Worm (Caenorhabditis elegans) whole organism, mixed stage, embryonic: ENCODE data around the gene sru-6.

Source experiments
- blmp-1 ChIP-seq: fragments of 150-350 bp; optimal IDR thresholded peaks from 2 replicates; lab custom pipeline; 2014; ENCODE audit warnings: missing biosample characterization, missing genetic modification characterization
- nhr-237 ChIP-seq: fragments of 150-350 bp; optimal IDR thresholded peaks from 2 replicates; lab custom pipeline; 2014; ENCODE audit warnings: missing biosample characterization, missing genetic modification characterization
- snpc-4 ChIP-seq: fragments of 150-350 bp; optimal IDR thresholded peaks from 2 replicates; lab custom pipeline; 2014; ENCODE audit warnings: missing biosample characterization, missing genetic modification characterization
- unc-120 ChIP-seq: sonication (generic microtip); optimal IDR thresholded peaks from 2 replicates; lab custom pipeline; 2017; ENCODE audit warnings: missing genetic modification characterization, missing compliant biosample characterization; ENCODE audit not compliant: poor library complexity, severe bottlenecking
- unc-39 ChIP-seq: fragments of 150-350 bp; optimal IDR thresholded peaks from 2 replicates; lab custom pipeline; 2014; ENCODE audit warnings: missing biosample characterization, missing genetic modification characterization

DNA sequence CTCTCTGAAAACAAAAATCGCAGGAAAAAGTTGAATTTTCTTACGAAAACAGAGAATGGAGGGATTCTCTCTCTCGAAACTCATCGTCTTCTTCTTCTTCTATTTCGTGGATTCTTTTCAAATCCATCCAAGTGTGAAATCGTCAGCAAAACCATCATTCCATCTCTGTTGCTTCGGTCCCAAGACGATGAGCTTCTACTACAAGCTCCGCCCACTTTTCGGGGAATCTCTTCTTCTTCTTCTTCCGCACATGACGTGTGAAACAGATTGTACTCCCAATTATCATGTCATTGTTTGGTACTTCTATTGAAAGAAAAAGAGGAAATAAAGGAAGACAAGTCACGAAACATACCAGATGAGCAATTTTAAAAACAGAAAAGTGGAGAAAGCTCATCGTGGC is 32.7 kb downstream of the sru-6 start:
- TF ChIP-seq snpc-4 (no peak), unc-120 (tag; lab: Kevin White, UChicago) (no peak), blmp-1 (tag; lab: Kevin White, UChicago) (no peak), nhr-237 (no peak), unc-39 (tag; lab: Kevin White, UChicago) (no peak)
